Worm (Caenorhabditis elegans): ENCODE results near the gene C30F2.2.

C30F2.2 gene

ce11 chrX:16112923-16113322 lies 27.9 kb upstream of the C30F2.2 start:
- TF ChIP-seq ceh-82 (tag; optimal IDR thresholded peaks at IDR 0.05) (no peak), grh-1 (GFP tag; IDR thresholded peaks at IDR 0.05) (no peak), snpc-4 (tag; optimal IDR thresholded peaks at IDR 0.05) (peak; percentile 82), skn-1 (tag; optimal IDR thresholded peaks at IDR 0.05) (no peak)

ce11 chrX:16105863-16106262 lies 20.8 kb upstream of the C30F2.2 start:
- TF ChIP-seq nhr-19 (GFP tag; conservative IDR thresholded peaks at IDR 0.05) = no peak
- no peak for TF ChIP-seq pag-3 (tag; optimal IDR thresholded peaks at IDR 0.05; ENCODE audit: borderline replicate concordance, insufficient read depth)

ce11 chrX:16103396-16103795 lies 18.4 kb upstream of the C30F2.2 start, which contains the start of gene ZK1073.2:
ZK1073.2 (plus strand) TSS chrX:16103696.
- TF ChIP-seq lsy-2 (tag; optimal IDR thresholded peaks at IDR 0.05) = no peak
- TF ChIP-seq pag-3 (tag; optimal IDR thresholded peaks at IDR 0.05; ENCODE audit: borderline replicate concordance, insufficient read depth) = no peak
- TF ChIP-seq fos-1 (tag; optimal IDR thresholded peaks at IDR 0.05) = no peak
- no peak for TF ChIP-seq zag-1 (tag; optimal IDR thresholded peaks at IDR 0.05)
- no peak for TF ChIP-seq skn-1 (tag; optimal IDR thresholded peaks at IDR 0.05)
- no peak for TF ChIP-seq aly-2 (tag; optimal IDR thresholded peaks at IDR 0.05)
- no peak for TF ChIP-seq C16A3.4 (tag; optimal IDR thresholded peaks at IDR 0.05)
- TF ChIP-seq nhr-77 (tag; optimal IDR thresholded peaks at IDR 0.05) = no peak
- TF ChIP-seq fkh-10 (GFP tag; optimal IDR thresholded peaks at IDR 0.05) = no peak
- no peak for TF ChIP-seq pax-3 (tag; optimal IDR thresholded peaks at IDR 0.05)
- TF ChIP-seq grh-1 (GFP tag; IDR thresholded peaks at IDR 0.05) = no peak
- no peak for TF ChIP-seq tlp-1 (tag; optimal IDR thresholded peaks at IDR 0.05)
- TF ChIP-seq Y116A8C.19 (tag; optimal IDR thresholded peaks at IDR 0.05; ENCODE audit: borderline replicate concordance) = no peak
- TF ChIP-seq ceh-8 (GFP tag; optimal IDR thresholded peaks at IDR 0.05) = no peak
- TF ChIP-seq nhr-71 (tag; optimal IDR thresholded peaks at IDR 0.05) = no peak
- no peak for TF ChIP-seq unc-130 (tag; optimal IDR thresholded peaks at IDR 0.05)
- no peak for TF ChIP-seq jun-1 (tag; optimal IDR thresholded peaks at IDR 0.05)
- TF ChIP-seq fkh-8 (tag; optimal IDR thresholded peaks at IDR 0.05) = no peak
- TF ChIP-seq ama-1 (optimal IDR thresholded peaks at IDR 0.05) = no peak
- TF ChIP-seq dsc-1 (tag; optimal IDR thresholded peaks at IDR 0.05) = no peak

- TF ChIP-seq dpl-1 (GFP tag; optimal IDR thresholded peaks at IDR 0.05) = no peak
- peak; percentile 80 for TF ChIP-seq snpc-4 (tag; optimal IDR thresholded peaks at IDR 0.05)
Measured at ce11 chrX:16099251-16099650, 14.2 kb upstream of the C30F2.2 start.

- TF ChIP-seq unc-130 (tag; optimal IDR thresholded peaks at IDR 0.05) = peak; percentile 13
- TF ChIP-seq lin-14 (GFP tag; optimal IDR thresholded peaks at IDR 0.05) = peak; percentile 79
- TF ChIP-seq rnt-1 (tag; optimal IDR thresholded peaks at IDR 0.05) = peak; percentile 56
- TF ChIP-seq nhr-20 (tag; optimal IDR thresholded peaks at IDR 0.05) = peak; percentile 30
- TF ChIP-seq lin-13 (GFP tag; optimal IDR thresholded peaks at IDR 0.05) = no peak
- TF ChIP-seq mep-1 (tag; optimal IDR thresholded peaks at IDR 0.05) = no peak
- no peak for TF ChIP-seq ztf-11 (tag; optimal IDR thresholded peaks at IDR 0.05)
- TF ChIP-seq nhr-71 (tag; optimal IDR thresholded peaks at IDR 0.05) = peak; percentile 58
- TF ChIP-seq snu-23 (GFP tag; optimal IDR thresholded peaks at IDR 0.05) = peak; percentile 26
- no peak for TF ChIP-seq efl-1 (optimal IDR thresholded peaks at IDR 0.05)
- TF ChIP-seq efl-1 (GFP tag; optimal IDR thresholded peaks at IDR 0.05 in 1 of 2) = peak in 1 of 2 experiments; percentile 75
- peak in 1 of 2 experiments; percentile 25 for TF ChIP-seq lsy-2 (tag; optimal IDR thresholded peaks at IDR 0.05)
- peak; percentile 37; the same call in 1 of the 2 replicates for TF ChIP-seq nhr-19 (GFP tag; conservative IDR thresholded peaks at IDR 0.05)
- TF ChIP-seq ceh-82 (tag; optimal IDR thresholded peaks at IDR 0.05) = peak in 1 of 3 experiments; percentile 2
Measured at ce11 chrX:16098104-16098638, 13.2 kb upstream of the C30F2.2 start.
